Fruit fly (Drosophila melanogaster) whole organism, pupa: ENCODE measurements around the gene Nepl8.

Experiments
- CG10348 ChIP-seq: fragments of 200-800 bp; sonication (Bioruptor generic); IDR thresholded peaks from 2 replicates; pipeline ENCODE4 v1.3.6; 2022; ENCODE audit warnings: missing biosample characterization, missing genetic modification characterization
- CG12605 ChIP-seq: fragments of 200-800 bp; sonication (Bioruptor generic); IDR thresholded peaks from 2 replicates; pipeline ENCODE4 v1.3.6; 2022; ENCODE audit warnings: missing biosample characterization, missing genetic modification characterization
- CG13204 ChIP-seq: fragments of 200-800 bp; sonication (Bioruptor generic); optimal IDR thresholded peaks from 2 replicates; lab custom pipeline; 2018; ENCODE audit warnings: missing biosample characterization, mild to moderate bottlenecking, missing genetic modification characterization, moderate library complexity
- CG14655 ChIP-seq: fragments of 200-800 bp; sonication (Bioruptor generic); optimal IDR thresholded peaks from 3 replicates; lab custom pipeline; 2017; ENCODE audit warnings: mild to moderate bottlenecking, missing biosample characterization, missing genetic modification reagents, missing genetic modification characterization
- CG15710 ChIP-seq: fragments of 200-800 bp; sonication (Bioruptor generic); optimal IDR thresholded peaks from 2 replicates; lab custom pipeline; 2018; ENCODE audit warnings: missing biosample characterization, mild to moderate bottlenecking, missing genetic modification characterization, moderate library complexity
- CG17806 ChIP-seq: fragments of 200-800 bp; sonication (Bioruptor generic); optimal IDR thresholded peaks from 2 replicates; lab custom pipeline; 2018; ENCODE audit warnings: missing biosample characterization, mild to moderate bottlenecking, missing genetic modification characterization, moderate library complexity
- CG32121 ChIP-seq: fragments of 200-800 bp; sonication (Bioruptor generic); IDR thresholded peaks from 2 replicates; pipeline ENCODE4 v1.3.6; 2022; ENCODE audit warnings: missing biosample characterization, missing genetic modification characterization
- CG34367 ChIP-seq: fragments of 200-800 bp; sonication (Bioruptor generic); optimal IDR thresholded peaks from 2 replicates; lab custom pipeline; 2018; ENCODE audit warnings: missing biosample characterization, mild to moderate bottlenecking, missing genetic modification characterization
- CG4496 ChIP-seq: fragments of 200-800 bp; sonication (Bioruptor generic); IDR thresholded peaks from 3 replicates; pipeline ENCODE4 v1.3.6; 2022; ENCODE audit warnings: missing biosample characterization, missing genetic modification characterization
- CG8159 ChIP-seq: fragments of 200-800 bp; sonication (Bioruptor generic); optimal IDR thresholded peaks from 3 replicates; lab custom pipeline; 2018; ENCODE audit warnings: missing biosample characterization, mild to moderate bottlenecking, missing genetic modification characterization, moderate library complexity
- CG8301 ChIP-seq: fragments of 200-800 bp; sonication (Bioruptor generic); optimal IDR thresholded peaks from 2 replicates; lab custom pipeline; 2018; ENCODE audit warnings: missing biosample characterization, mild to moderate bottlenecking, missing genetic modification characterization
- CG9948 ChIP-seq: fragments of 200-800 bp; sonication (Bioruptor generic); optimal IDR thresholded peaks from 2 replicates; lab custom pipeline; 2018; ENCODE audit warnings: missing biosample characterization, mild to moderate bottlenecking, missing genetic modification characterization, moderate library complexity
- D1 ChIP-seq: fragments of 200-800 bp; sonication (Bioruptor generic); optimal IDR thresholded peaks from 2 replicates; lab custom pipeline; 2018; ENCODE audit warnings: missing biosample characterization, mild to moderate bottlenecking, missing genetic modification characterization, moderate library complexity
- EcR ChIP-seq: fragments of 200-800 bp; sonication (Bioruptor generic); optimal IDR thresholded peaks from 3 replicates; lab custom pipeline; 2019; ENCODE audit warnings: missing biosample characterization, missing genetic modification characterization, mild to moderate bottlenecking, moderate library complexity, missing genetic modification reagents
- Ets98B ChIP-seq: fragments of 200-800 bp; sonication (Bioruptor generic); IDR thresholded peaks from 2 replicates; pipeline ENCODE4 v1.3.6; 2022; ENCODE audit warnings: missing biosample characterization, missing genetic modification characterization
- Pif1A ChIP-seq: fragments of 200-800 bp; sonication (Bioruptor generic); optimal IDR thresholded peaks from 3 replicates; lab custom pipeline; 2016; ENCODE audit warnings: missing biosample characterization, missing genetic modification characterization
- Pif1B ChIP-seq: fragments of 200-800 bp; sonication (Bioruptor generic); optimal IDR thresholded peaks from 3 replicates; lab custom pipeline; 2016; ENCODE audit warnings: missing biosample characterization, missing genetic modification characterization
- Snoo ChIP-seq: fragments of 200-800 bp; sonication (Bioruptor generic); optimal IDR thresholded peaks from 3 replicates; lab custom pipeline; 2017; ENCODE audit warnings: missing biosample characterization, mild to moderate bottlenecking, missing genetic modification characterization, inconsistent platforms
- fd96Ca ChIP-seq: fragments of 200-800 bp; sonication (Bioruptor generic); IDR thresholded peaks from 3 replicates; pipeline ENCODE4 v1.3.6; 2022; ENCODE audit warnings: missing biosample characterization, missing genetic modification characterization
- gl ChIP-seq: fragments of 200-800 bp; sonication (Bioruptor generic); optimal IDR thresholded peaks from 2 replicates; lab custom pipeline; 2018; ENCODE audit warnings: missing biosample characterization, mild to moderate bottlenecking, missing genetic modification characterization
- rn ChIP-seq: fragments of 200-800 bp; sonication (Bioruptor generic); IDR thresholded peaks from 2 replicates; pipeline ENCODE4 v1.3.6; 2022; ENCODE audit warnings: missing biosample characterization, missing genetic modification characterization

The Nepl8 gene

DNA sequence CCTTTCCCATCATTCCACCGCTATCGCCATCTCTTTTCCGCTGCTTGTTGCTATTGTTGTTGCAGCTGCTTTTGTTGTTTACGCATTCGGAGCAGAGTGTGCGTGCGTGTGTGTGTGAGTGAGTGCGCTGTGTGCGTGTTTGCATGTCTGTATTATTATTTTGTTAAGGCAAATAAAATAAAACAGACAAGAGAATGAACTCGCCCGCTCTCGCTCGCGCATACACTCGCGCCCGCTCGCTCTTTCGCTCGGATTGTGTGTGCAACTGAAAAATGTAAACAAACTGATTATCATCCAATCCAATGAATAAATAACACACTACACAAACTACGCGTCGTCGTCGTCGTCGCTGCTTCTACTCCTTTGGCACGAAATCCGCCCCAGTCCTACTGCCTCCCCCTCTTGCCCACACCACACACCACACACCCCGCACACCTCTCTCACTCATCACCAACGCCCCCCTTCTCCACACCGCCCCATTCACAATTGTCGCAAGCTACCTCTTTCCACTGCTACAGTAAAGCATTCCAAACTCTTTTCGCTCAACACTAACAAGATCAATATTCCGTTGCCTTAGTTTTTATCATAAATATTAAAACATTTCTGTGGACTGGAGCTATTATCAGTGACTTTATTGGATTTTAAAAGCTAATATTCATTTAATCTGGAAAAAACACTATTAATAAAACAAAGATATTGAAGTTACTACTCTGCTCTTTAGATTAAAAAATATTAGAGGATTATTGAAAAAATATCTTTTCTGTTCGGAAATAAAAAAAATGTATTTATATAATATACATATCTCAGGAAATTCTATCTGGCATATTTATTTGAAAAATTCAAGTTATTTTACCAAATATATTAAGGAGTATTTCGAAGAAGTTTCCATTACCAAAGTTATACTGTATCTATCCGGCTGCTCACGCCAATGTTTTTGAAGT, 33.7 kb downstream of the Nepl8 start:
- peak; percentile 78 for TF ChIP-seq CG32121
- TF ChIP-seq CG14655 (GFP tag; lab: Kevin White, UChicago), result peak; percentile 42
- TF ChIP-seq fd96Ca, result peak; percentile 77; the same call in 2 of the 3 replicates
- peak; percentile 8; the same call in 1 of the 2 replicates for TF ChIP-seq rn (GFP tag; lab: Robert Waterston, UW)
- peak; percentile 33 for TF ChIP-seq D1 (tag; lab: Kevin White, UChicago)
- TF ChIP-seq gl, result peak; percentile 91
- TF ChIP-seq CG8301 (tag; lab: Kevin White, UChicago), result no peak
- peak; percentile 84 for TF ChIP-seq CG4496 (GFP tag; lab: Robert Waterston, UW)
- TF ChIP-seq CG13204 (GFP tag; lab: Kevin White, UChicago), result peak; percentile 89
- TF ChIP-seq CG17806 (tag; lab: Kevin White, UChicago), result peak; percentile 5
- TF ChIP-seq Pif1B, result peak; percentile 37
- TF ChIP-seq CG15710 (tag; lab: Kevin White, UChicago), result peak; percentile 57
- peak; percentile 93 for TF ChIP-seq EcR (GFP tag; lab: Kevin White, UChicago)
- TF ChIP-seq CG9948, result no peak
- TF ChIP-seq CG8159 (tag; lab: Kevin White, UChicago), result peak; percentile 27
- peak; percentile 82 for TF ChIP-seq CG12605 (GFP tag; lab: Robert Waterston, UW)
- TF ChIP-seq Pif1A (GFP tag; lab: Kevin White, UChicago), result peak; percentile 76
- peak; percentile 70 for TF ChIP-seq Ets98B (GFP tag; lab: Robert Waterston, UW)
- TF ChIP-seq CG34367 (tag; lab: Kevin White, UChicago), result peak; percentile 68
- 0 out of 2 replicates have a peak, but pooled peaks have one; percentile 26 for TF ChIP-seq CG10348 (GFP tag; lab: Robert Waterston, UW)
- peak; percentile 56 for TF ChIP-seq Snoo

DNA sequence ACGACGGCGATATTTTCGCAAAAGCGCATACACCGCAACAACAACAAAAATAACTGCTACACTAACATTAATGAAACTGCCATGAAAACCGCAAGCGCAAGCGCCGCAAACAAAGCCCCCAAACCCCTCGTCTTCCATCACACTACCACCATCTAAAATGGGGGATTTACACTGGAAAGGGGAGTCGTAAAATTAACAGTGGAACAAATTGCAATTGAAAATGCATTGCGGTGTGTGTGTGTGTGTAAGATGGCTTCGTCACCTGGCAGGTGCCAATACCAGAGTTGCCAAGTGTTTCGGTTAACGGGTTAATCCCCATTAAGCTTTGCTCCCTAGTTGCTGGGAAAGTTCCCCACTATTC, 34.3 kb downstream of the Nepl8 start:
- peak; percentile 52; the same call in 1 of the 3 replicates for TF ChIP-seq fd96Ca
- no peak for TF ChIP-seq gl
- TF ChIP-seq CG8301 (tag; lab: Kevin White, UChicago), result no peak
- TF ChIP-seq CG4496 (GFP tag; lab: Robert Waterston, UW), result peak; percentile 51; the same call in 2 of the 3 replicates
- no peak for TF ChIP-seq CG13204 (GFP tag; lab: Kevin White, UChicago)
- TF ChIP-seq rn (GFP tag; lab: Robert Waterston, UW), result no peak
- no peak for TF ChIP-seq CG15710 (tag; lab: Kevin White, UChicago)
- no peak for TF ChIP-seq CG34367 (tag; lab: Kevin White, UChicago)
- no peak for TF ChIP-seq CG17806 (tag; lab: Kevin White, UChicago)
- no peak for TF ChIP-seq CG10348 (GFP tag; lab: Robert Waterston, UW)
- no peak for TF ChIP-seq Pif1A (GFP tag; lab: Kevin White, UChicago)
- no peak for TF ChIP-seq Pif1B
- no peak for TF ChIP-seq CG12605 (GFP tag; lab: Robert Waterston, UW)
- TF ChIP-seq CG8159 (tag; lab: Kevin White, UChicago), result no peak
- peak; percentile 19; the same call in 1 of the 2 replicates for TF ChIP-seq Ets98B (GFP tag; lab: Robert Waterston, UW)
- TF ChIP-seq D1 (tag; lab: Kevin White, UChicago), result no peak
- TF ChIP-seq Snoo, result no peak
- no peak for TF ChIP-seq CG9948
- no peak for TF ChIP-seq CG14655 (GFP tag; lab: Kevin White, UChicago)
- no peak for TF ChIP-seq CG32121
- TF ChIP-seq EcR (GFP tag; lab: Kevin White, UChicago), result no peak

DNA sequence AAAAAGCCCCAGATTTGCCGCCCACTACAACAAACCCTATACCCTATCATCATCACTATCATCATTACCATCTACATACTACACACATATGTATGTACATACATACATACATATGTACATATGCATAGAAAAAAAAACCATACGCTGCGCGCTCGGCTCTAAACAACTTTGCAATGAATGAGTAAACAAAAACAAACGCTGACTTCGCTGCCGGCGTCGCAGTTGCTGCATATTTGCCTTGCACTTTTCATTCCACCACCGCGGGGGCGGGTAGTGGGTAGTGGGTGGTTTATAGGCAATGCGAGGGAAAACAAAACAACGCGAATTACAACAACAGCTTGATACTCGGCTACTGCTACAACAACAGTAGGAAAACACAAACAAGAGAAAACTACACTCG, 35.1 kb downstream of the Nepl8 start:
- peak; percentile 57 for TF ChIP-seq gl
- TF ChIP-seq CG14655 (GFP tag; lab: Kevin White, UChicago), result peak; percentile 68
- peak; percentile 42; the same call in 1 of the 2 replicates for TF ChIP-seq rn (GFP tag; lab: Robert Waterston, UW)
- peak; percentile 38 for TF ChIP-seq Pif1A (GFP tag; lab: Kevin White, UChicago)
- no peak for TF ChIP-seq CG8159 (tag; lab: Kevin White, UChicago)
- peak; percentile 23 for TF ChIP-seq CG8301 (tag; lab: Kevin White, UChicago)
- peak; percentile 49 for TF ChIP-seq EcR (GFP tag; lab: Kevin White, UChicago)
- no peak for TF ChIP-seq CG9948
- peak; percentile 19 for TF ChIP-seq CG15710 (tag; lab: Kevin White, UChicago)
- no peak for TF ChIP-seq D1 (tag; lab: Kevin White, UChicago)
- no peak for TF ChIP-seq CG34367 (tag; lab: Kevin White, UChicago)
- peak; percentile 3 for TF ChIP-seq CG17806 (tag; lab: Kevin White, UChicago)
- peak; percentile 85 for TF ChIP-seq fd96Ca
- TF ChIP-seq Snoo, result no peak
- no peak for TF ChIP-seq CG10348 (GFP tag; lab: Robert Waterston, UW)
- TF ChIP-seq Ets98B (GFP tag; lab: Robert Waterston, UW), result peak; percentile 78
- peak; percentile 43 for TF ChIP-seq CG13204 (GFP tag; lab: Kevin White, UChicago)
- TF ChIP-seq CG12605 (GFP tag; lab: Robert Waterston, UW), result peak; percentile 61
- TF ChIP-seq CG4496 (GFP tag; lab: Robert Waterston, UW), result peak; percentile 81
- no peak for TF ChIP-seq Pif1B
- TF ChIP-seq CG32121, result peak; percentile 67; the same call in 1 of the 2 replicates
- TF ChIP-seq, all 21 proteins: peak for 14

DNA sequence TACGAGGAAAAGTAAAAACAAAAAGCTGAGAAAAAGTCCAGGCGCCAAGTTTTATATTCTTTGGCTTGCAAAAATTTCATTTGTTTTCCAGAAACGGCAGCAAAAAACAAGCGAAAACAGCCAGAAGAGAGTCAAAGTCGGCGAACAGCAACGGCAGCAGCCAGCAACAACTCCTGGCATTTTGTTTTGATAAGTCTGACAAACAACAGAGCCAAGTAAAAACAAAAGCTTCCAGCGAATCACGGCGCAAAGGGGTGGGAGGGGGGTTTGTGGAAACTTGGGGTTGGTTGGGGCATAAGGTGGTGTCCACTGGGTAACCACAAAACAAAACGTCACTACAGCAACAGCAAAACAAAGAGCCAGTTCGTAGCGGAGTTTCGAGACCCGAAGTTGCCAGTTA, 37.2 kb downstream of the Nepl8 start:
- TF ChIP-seq CG32121 (no peak), CG4496 (GFP tag; lab: Robert Waterston, UW) (peak; percentile 59; the same call in 2 of the 3 replicates), EcR (GFP tag; lab: Kevin White, UChicago) (no peak), rn (GFP tag; lab: Robert Waterston, UW) (no peak)
